Worm (Caenorhabditis elegans) whole organism, L4 larva: ENCODE measurements around the gene slc-17.8.

Source experiments
- F49E8.2 ChIP-seq: sonication (generic microtip); optimal IDR thresholded peaks from 2 replicates; lab custom pipeline; 2016; ENCODE audit warnings: missing compliant biosample characterization, mild to moderate bottlenecking, missing genetic modification characterization, borderline replicate concordance
- T20F7.1 ChIP-seq: fragments of 200-800 bp; sonication (Bioruptor generic); optimal IDR thresholded peaks from 2 replicates; lab custom pipeline; 2018; ENCODE audit warnings: mild to moderate bottlenecking, missing genetic modification characterization, missing compliant biosample characterization
- Y105C5A.15 ChIP-seq: fragments of 200-800 bp; sonication (Bioruptor generic); IDR thresholded peaks from 2 replicates; pipeline ENCODE4 v1.3.6; 2022; ENCODE audit warnings: missing genetic modification characterization, missing compliant biosample characterization
- ZK337.2 ChIP-seq: fragments of 200-800 bp; sonication (Bioruptor generic); IDR thresholded peaks from 2 replicates; pipeline ENCODE4 v1.3.6; 2022; ENCODE audit warnings: missing genetic modification reagents, missing genetic modification characterization, missing compliant biosample characterization
- ama-1 ChIP-seq: fragments of 150-350 bp; optimal IDR thresholded peaks from 2 replicates; lab custom pipeline; 2014; ENCODE audit warnings: inconsistent platforms, mixed read lengths
- ceh-20 ChIP-seq: fragments of 200-800 bp; sonication (Bioruptor generic); IDR thresholded peaks from 2 replicates; pipeline ENCODE4 v1.3.6; 2022; ENCODE audit warnings: missing genetic modification reagents, missing genetic modification characterization, missing compliant biosample characterization
- ceh-62 ChIP-seq: sonication (generic microtip); optimal IDR thresholded peaks from 2 replicates; lab custom pipeline; 2017; ENCODE audit warnings: missing biosample characterization, missing genetic modification characterization
- ceh-82 ChIP-seq: sonication (generic microtip); optimal IDR thresholded peaks from 2 replicates; lab custom pipeline; 2017; ENCODE audit warnings: missing biosample characterization, missing genetic modification characterization
- ces-1 ChIP-seq: fragments of 150-350 bp; sonication (generic microtip); optimal IDR thresholded peaks from 4 replicates; lab custom pipeline; 2014; ENCODE audit warnings: missing biosample characterization, missing genetic modification reagents, missing genetic modification characterization
- daf-16 ChIP-seq, 3 experiments: sonication (generic microtip); optimal IDR thresholded peaks; 2 replicates each; lab custom pipeline; 2016 to 2017; ENCODE audit warnings: missing genetic modification characterization in 3 of 3, missing genetic modification reagents in 3 of 3, mild to moderate bottlenecking in 2 of 3, missing compliant biosample characterization in 2 of 3, missing biosample characterization in 1 of 3, moderate library complexity in 1 of 3
- dmd-6 ChIP-seq: fragments of 200-800 bp; sonication (Bioruptor generic); IDR thresholded peaks from 2 replicates; pipeline ENCODE4 v1.3.6; 2022; ENCODE audit warnings: missing genetic modification reagents, missing genetic modification characterization, missing compliant biosample characterization
- dpl-1 ChIP-seq: fragments of 150-350 bp; optimal IDR thresholded peaks from 2 replicates; lab custom pipeline; 2014; ENCODE audit warnings: missing biosample characterization, missing genetic modification reagents, missing genetic modification characterization
- duxl-1 ChIP-seq: sonication (generic microtip); optimal IDR thresholded peaks from 2 replicates; lab custom pipeline; 2016; ENCODE audit warnings: mild to moderate bottlenecking, missing genetic modification characterization, moderate library complexity, missing compliant biosample characterization; ENCODE audit not compliant: poor library complexity
- dve-1 ChIP-seq: sonication (generic microtip); optimal IDR thresholded peaks from 2 replicates; lab custom pipeline; 2017; ENCODE audit warnings: antibody characterized with exemption, mild to moderate bottlenecking, missing genetic modification characterization, missing compliant biosample characterization; ENCODE audit not compliant: insufficient read depth
- fkh-10 ChIP-seq: fragments of 150-350 bp; optimal IDR thresholded peaks from 2 replicates; lab custom pipeline; 2014; ENCODE audit warnings: missing biosample characterization, missing genetic modification reagents, missing genetic modification characterization
- hlh-30 ChIP-seq: sonication (generic microtip); optimal IDR thresholded peaks from 2 replicates; lab custom pipeline; 2017; ENCODE audit warnings: antibody characterized with exemption, mild to moderate bottlenecking, missing genetic modification characterization, missing compliant biosample characterization; ENCODE audit not compliant: insufficient read depth
- hmg-1.1 ChIP-seq: fragments of 200-800 bp; sonication (Bioruptor generic); IDR thresholded peaks from 2 replicates; pipeline ENCODE4 v1.3.6; 2022; ENCODE audit warnings: missing genetic modification reagents, missing genetic modification characterization, missing compliant biosample characterization
- lin-1 ChIP-seq: fragments of 200-800 bp; sonication (Bioruptor generic); IDR thresholded peaks from 2 replicates; pipeline ENCODE4 v1.3.6; 2022; ENCODE audit warnings: missing genetic modification reagents, missing genetic modification characterization, missing compliant biosample characterization
- lin-29 ChIP-seq: fragments of 200-800 bp; sonication (Bioruptor generic); IDR thresholded peaks from 2 replicates; pipeline ENCODE4 v1.3.6; 2022; ENCODE audit warnings: missing genetic modification reagents, missing genetic modification characterization, missing compliant biosample characterization
- lin-39 ChIP-seq: fragments of 150-350 bp; optimal IDR thresholded peaks from 2 replicates; lab custom pipeline; 2014; ENCODE audit warnings: missing biosample characterization, missing genetic modification reagents, missing genetic modification characterization
- lsy-2 ChIP-seq, 2 experiments: fragments of 150-350 bp in 1 of 2; sonication (generic microtip) in 1 of 2; optimal IDR thresholded peaks; 2 replicates each; lab custom pipeline; 2014 to 2017; ENCODE audit warnings: missing biosample characterization in 2 of 2, missing genetic modification characterization in 2 of 2
- nhr-28 ChIP-seq: fragments of 150-350 bp; optimal IDR thresholded peaks from 2 replicates; lab custom pipeline; 2014; ENCODE audit warnings: missing biosample characterization, missing genetic modification characterization
- nhr-48 ChIP-seq: sonication (generic microtip); optimal IDR thresholded peaks from 2 replicates; lab custom pipeline; 2016; ENCODE audit warnings: mild to moderate bottlenecking, missing genetic modification characterization, missing compliant biosample characterization
- pqm-1 ChIP-seq: sonication (generic microtip); optimal IDR thresholded peaks from 2 replicates; lab custom pipeline; 2017; ENCODE audit warnings: missing biosample characterization, missing genetic modification characterization
- skn-1 ChIP-seq: fragments of 150-350 bp; optimal IDR thresholded peaks from 2 replicates; lab custom pipeline; 2014; ENCODE audit warnings: missing biosample characterization, missing genetic modification characterization
- snpc-4 ChIP-seq: fragments of 150-350 bp; optimal IDR thresholded peaks from 2 replicates; lab custom pipeline; 2014; ENCODE audit warnings: missing biosample characterization, missing genetic modification characterization
- spr-1 ChIP-seq: sonication (generic microtip); optimal IDR thresholded peaks from 2 replicates; lab custom pipeline; 2016; ENCODE audit warnings: mild to moderate bottlenecking, missing genetic modification characterization, missing compliant biosample characterization
- unc-62 ChIP-seq, 3 experiments: fragments of 150-350 bp in 1 of 3; sonication (generic microtip); optimal IDR thresholded peaks in 2 of 3; peaks in 1 of 3; 1 replicate in 1 of 3; 2 replicates in 2 of 3; lab custom pipeline; 2014 to 2017; ENCODE audit warnings: missing biosample characterization in 3 of 3, missing genetic modification characterization in 3 of 3, missing genetic modification reagents in 3 of 3, missing genotype in 1 of 3
- zip-11 ChIP-seq: fragments of 200-800 bp; sonication (Bioruptor generic); IDR thresholded peaks from 2 replicates; pipeline ENCODE4 v1.3.6; 2022; ENCODE audit warnings: missing genetic modification characterization, missing compliant biosample characterization

Gene slc-17.8

DNA sequence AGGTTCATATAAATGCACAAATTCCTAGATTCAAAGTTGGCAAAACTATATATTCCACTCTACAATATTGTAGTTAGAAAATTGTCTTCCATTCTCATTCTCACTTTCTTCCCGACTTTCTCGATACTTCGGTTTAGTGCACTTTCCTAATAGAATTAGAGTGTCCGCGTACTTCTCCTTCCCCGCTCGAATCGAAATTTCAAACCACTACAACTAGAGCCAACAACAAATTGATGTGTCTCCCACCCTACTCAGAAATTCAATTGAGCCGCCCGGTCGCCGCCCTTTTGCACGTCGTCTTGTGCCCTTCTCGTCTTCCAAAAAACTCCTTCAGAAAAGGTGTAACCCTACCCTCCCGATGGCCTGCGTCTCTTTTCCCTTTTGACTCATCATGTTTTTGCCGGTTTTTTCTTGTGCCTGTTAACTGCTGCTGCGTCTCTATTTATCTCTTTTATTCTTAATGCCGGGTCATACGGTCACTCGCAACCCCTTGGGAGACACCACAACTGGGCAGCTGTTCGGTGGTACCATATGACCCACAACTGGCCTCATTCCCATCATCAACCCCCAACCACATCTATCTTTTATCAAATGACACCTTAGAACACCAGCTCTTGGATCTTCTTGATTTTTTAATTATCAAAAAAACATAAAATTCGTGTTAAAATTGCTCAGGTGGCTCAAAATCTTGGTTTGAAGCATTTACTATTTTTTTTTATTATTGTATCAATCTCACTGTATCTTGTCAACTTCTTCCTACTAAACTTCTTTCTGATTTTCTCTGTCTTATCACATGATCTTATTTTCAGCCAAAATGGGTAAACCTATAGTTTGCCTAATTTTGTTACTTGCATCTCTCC lies 49.0 kb upstream of the slc-17.8 start, which contains the start of gene tag-196 (continued):
- TF ChIP-seq F49E8.2 (tag; lab: Kevin White, UChicago): no peak
- no peak for TF ChIP-seq ama-1 (lab: Kevin White, UChicago)
- peak; percentile 92 for TF ChIP-seq hlh-30 (tag; lab: Kevin White, UChicago)
- TF ChIP-seq lsy-2 (tag; optimal IDR thresholded peaks at IDR 0.05; lab: Kevin White, UChicago): peak in 1 of 2 experiments; percentile 14
- TF ChIP-seq ZK337.2 (GFP tag; lab: Robert Waterston, UW): no peak
- no peak for TF ChIP-seq pqm-1
- no peak for TF ChIP-seq lin-1 (GFP tag; lab: Robert Waterston, UW)

DNA sequence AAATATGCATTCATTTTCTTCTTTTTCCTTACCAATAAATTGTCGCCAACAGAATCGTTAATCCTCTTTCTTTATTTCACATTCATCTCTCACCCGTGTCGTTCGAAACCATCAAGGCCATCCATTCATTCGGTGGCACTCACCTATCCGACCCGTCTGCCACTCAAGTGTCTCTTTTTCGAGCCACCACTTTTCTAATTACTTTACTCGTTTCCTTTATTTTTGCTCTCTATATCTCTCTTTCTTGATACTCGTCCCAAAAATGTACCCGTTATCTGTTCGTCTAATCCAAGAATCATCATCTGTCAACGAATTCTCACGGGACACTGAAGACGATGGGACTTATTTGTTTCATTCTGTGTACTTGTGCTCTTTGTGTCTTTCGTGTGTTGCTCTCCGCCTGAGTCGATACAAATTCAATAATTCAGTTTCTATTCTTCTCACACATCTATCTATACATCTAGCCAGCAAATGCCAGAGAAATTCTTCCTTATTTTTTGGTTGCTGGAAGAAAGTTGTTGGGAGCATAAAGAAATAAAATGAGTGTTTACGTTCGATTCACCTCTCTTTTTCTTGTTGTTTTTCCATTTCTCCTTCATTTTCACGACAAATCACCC lies 47.4 kb upstream of the slc-17.8 start:
- TF ChIP-seq ceh-62 (tag; lab: Kevin White, UChicago) (no peak), fkh-10 (GFP tag; lab: Kevin White, UChicago) (peak; percentile 57), hmg-1.1 (GFP tag; lab: Robert Waterston, UW) (no peak)

DNA sequence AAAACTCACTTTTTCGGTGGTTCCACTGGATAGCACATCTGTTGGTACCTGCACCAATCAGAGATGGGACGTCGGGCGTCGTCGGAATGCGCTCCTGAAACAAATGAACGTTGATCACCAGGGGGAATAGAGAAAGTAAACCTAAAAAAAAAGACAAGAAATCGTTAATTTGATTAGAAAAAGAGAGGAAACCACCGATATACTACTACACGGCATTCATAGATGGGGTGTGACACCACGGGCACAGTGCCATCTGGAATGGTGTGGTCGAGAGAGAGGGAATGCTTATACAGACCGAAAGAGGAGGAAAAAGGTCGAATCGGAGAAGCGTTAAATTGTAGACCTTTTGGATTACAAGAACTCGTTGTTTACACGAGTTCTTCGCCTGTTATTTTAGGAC lies 42.7 kb upstream of the slc-17.8 start, which contains the start of gene C10B5.3:
Gene C10B5.3 (minus strand): TSS at position 101 of the 400 bp plus-strand sequence.
- no peak for TF ChIP-seq ces-1 (GFP tag; lab: Kevin White, UChicago)
- TF ChIP-seq Y105C5A.15 (GFP tag; lab: Robert Waterston, UW): 0 out of 2 replicates have a peak, but pooled peaks have one; percentile 32
- TF ChIP-seq unc-62 (GFP tag; optimal IDR thresholded peaks at IDR 0.05 in 1 of 2; lab: Kevin White, UChicago): peak in 1 of 2 experiments; percentile 72
- no peak for TF ChIP-seq unc-62 (tag; optimal IDR thresholded peaks at IDR 0.05; lab: Kevin White, UChicago)
- no peak for TF ChIP-seq dve-1 (tag; lab: Kevin White, UChicago)
- TF ChIP-seq duxl-1 (tag; lab: Kevin White, UChicago): no peak
- TF ChIP-seq spr-1: no peak
- no peak for TF ChIP-seq skn-1 (tag; lab: Kevin White, UChicago)

ce11 chrV:8586920-8587319 lies 41.5 kb upstream of the slc-17.8 start:
- TF ChIP-seq pqm-1 (peak; percentile 26), lsy-2 (tag; optimal IDR thresholded peaks at IDR 0.05; lab: Kevin White, UChicago) (no peak), ceh-82 (tag; lab: Kevin White, UChicago) (no peak), ceh-20 (GFP tag; lab: Robert Waterston, UW) (no peak), dve-1 (tag; lab: Kevin White, UChicago) (peak; percentile 71), dmd-6 (GFP tag; lab: Robert Waterston, UW) (peak; percentile 58), nhr-28 (tag; lab: Kevin White, UChicago) (peak; percentile 46), zip-11 (GFP tag; lab: Robert Waterston, UW) (no peak), nhr-48 (tag; lab: Kevin White, UChicago) (peak; percentile 36), lin-29 (GFP tag; lab: Robert Waterston, UW) (no peak), lin-1 (GFP tag; lab: Robert Waterston, UW) (no peak), T20F7.1 (GFP tag; lab: Kevin White, UChicago) (peak; percentile 24), dpl-1 (GFP tag; lab: Kevin White, UChicago) (no peak), daf-16 (GFP tag; optimal IDR thresholded peaks at IDR 0.05; lab: Kevin White, UChicago) (no peak), daf-16 (tag; optimal IDR thresholded peaks at IDR 0.05; lab: Kevin White, UChicago) (peak; percentile 90), snpc-4 (tag; lab: Kevin White, UChicago) (no peak), lin-39 (tag; lab: Kevin White, UChicago) (no peak)
